Worm (Caenorhabditis elegans): ENCODE measurements around the gene chil-24.
"Not testable (repeated sequence)": the region's sequence is repeated elsewhere in the genome, so short reads cannot be mapped to it uniquely, and the experiment has no call there.

The chil-24 gene

DNA sequence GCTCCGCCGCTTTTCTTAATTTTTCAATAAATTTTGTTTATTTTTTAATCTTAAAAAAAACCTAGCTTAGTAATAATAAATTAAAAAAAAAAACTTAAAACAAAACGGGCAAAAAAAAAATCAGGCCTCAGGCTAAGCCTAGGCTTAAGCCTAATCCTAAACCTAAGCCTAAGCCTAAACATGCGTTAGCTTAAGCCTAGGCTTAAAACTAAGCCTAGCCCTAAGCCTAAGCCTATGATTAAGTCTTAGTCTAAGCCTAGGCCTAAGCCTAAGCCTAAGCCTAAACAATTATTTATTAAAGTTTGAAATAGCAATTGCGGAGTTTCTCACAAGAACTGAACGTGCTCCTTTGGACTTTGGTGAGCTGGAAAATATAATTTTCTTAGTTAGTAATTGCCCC lies 6.3 kb downstream of the chil-24 start:
- TF ChIP-seq snpc-4 (tag; optimal IDR thresholded peaks at IDR 0.05) (no peak), mep-1 (tag; optimal IDR thresholded peaks at IDR 0.05) (no peak), nhr-12 (tag; optimal IDR thresholded peaks at IDR 0.05) (no peak), unc-62 (GFP tag; optimal IDR thresholded peaks at IDR 0.05) (no peak), nhr-28 (tag; optimal IDR thresholded peaks at IDR 0.05) (no peak), cnd-1 (tag; optimal IDR thresholded peaks at IDR 0.05) (no peak), drap-1 (GFP tag; optimal IDR thresholded peaks at IDR 0.05) (no peak), tbx-8 (GFP tag; optimal IDR thresholded peaks at IDR 0.05) (no peak), lin-13 (tag; optimal IDR thresholded peaks at IDR 0.05) (no peak), nhr-2 (tag; optimal IDR thresholded peaks at IDR 0.05) (no peak), ham-2 (GFP tag; optimal IDR thresholded peaks at IDR 0.05) (no peak), lin-32 (GFP tag; optimal IDR thresholded peaks at IDR 0.05) (no peak), ceh-39 (tag; optimal IDR thresholded peaks at IDR 0.05) (no peak)

DNA sequence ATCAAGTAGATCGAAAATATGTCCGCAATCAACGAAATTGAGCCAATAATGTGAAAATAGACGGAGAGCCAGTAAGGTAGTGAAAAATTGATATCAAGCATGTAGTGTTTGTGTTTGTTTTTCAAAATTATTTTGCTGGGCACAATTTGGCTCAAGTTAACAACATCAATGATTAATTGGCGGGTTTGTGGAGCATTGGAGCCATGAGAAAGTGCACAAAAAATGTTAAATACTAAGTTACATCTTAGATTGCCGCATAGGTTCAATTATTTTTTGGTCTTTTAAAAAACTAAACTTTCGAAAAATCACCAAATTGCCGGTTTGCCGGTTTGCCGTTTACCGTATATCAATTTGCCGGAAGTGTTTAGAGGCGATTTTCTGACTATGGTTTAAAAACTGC lies 8.8 kb downstream of the chil-24 start, which contains the start of gene sri-54:
TSS of gene sri-54 (minus strand) at position 101 of the 400 bp plus-strand sequence.
- TF ChIP-seq ceh-43 (GFP tag; optimal IDR thresholded peaks at IDR 0.05) (no peak), ham-2 (GFP tag; optimal IDR thresholded peaks at IDR 0.05) (no peak), blmp-1 (tag; optimal IDR thresholded peaks at IDR 0.05) (no peak), lsy-2 (tag; optimal IDR thresholded peaks at IDR 0.05) (no peak), mls-2 (tag; optimal IDR thresholded peaks at IDR 0.05) (no peak), ceh-83 (GFP tag; optimal IDR thresholded peaks at IDR 0.05) (no peak), lin-13 (tag; optimal IDR thresholded peaks at IDR 0.05) (no peak)

DNA sequence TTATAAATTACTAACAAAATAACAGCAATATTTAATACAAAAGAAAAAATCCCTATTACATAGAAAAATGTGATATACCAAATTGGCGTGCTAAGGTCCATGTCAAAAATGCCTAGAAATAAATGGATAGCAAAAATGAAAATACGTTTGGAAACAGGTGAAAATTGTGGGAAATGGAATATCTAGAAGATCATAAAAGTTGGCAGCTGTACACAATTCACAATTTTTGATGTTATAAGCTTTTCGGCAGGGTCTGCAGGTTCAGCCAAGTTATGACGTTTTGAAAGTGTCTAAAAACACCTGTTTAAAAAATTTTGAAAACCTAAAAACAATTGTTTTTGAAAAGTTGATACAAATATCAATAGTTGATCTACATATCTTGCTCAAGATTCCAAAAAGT lies 13.9 kb downstream of the chil-24 start, which contains the start of gene sri-42:
TSS of gene sri-42 (minus strand) at position 101 of the 400 bp plus-strand sequence.
- not testable (repeated sequence) for TF ChIP-seq tbx-8 (GFP tag; optimal IDR thresholded peaks at IDR 0.05); mab-5 (tag; optimal IDR thresholded peaks at IDR 0.05); zip-8 (tag; optimal IDR thresholded peaks at IDR 0.05)

DNA sequence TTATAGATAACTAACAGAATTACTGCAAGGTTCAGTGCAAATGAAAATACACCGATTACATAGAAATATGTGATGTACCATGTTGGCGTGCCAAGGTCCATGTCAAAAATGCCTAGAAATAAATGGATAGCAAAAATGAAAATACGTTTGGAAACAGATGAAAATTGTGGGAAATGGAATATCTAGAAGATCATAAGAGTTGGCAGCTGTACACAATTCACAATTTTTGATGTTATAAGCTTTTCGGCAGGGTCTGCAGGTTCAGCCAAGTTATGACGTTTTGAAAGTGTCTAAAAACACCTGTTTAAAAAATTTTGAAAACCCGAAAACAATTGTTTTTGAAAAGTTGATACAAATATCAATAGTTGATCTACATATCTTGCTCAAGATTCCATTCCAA lies 15.6 kb downstream of the chil-24 start, which contains the start of gene sri-43:
TSS of gene sri-43 (minus strand) at position 101 of the 400 bp plus-strand sequence.
- TF ChIP-seq drap-1 (GFP tag; optimal IDR thresholded peaks at IDR 0.05); nhr-2 (tag; optimal IDR thresholded peaks at IDR 0.05); nhr-237 (tag; optimal IDR thresholded peaks at IDR 0.05): not testable (repeated sequence)

- TF ChIP-seq sem-2 (GFP tag; optimal IDR thresholded peaks at IDR 0.05) (no peak), cnd-1 (tag; optimal IDR thresholded peaks at IDR 0.05) (no peak), lsy-2 (tag; optimal IDR thresholded peaks at IDR 0.05) (no peak), ham-2 (GFP tag; optimal IDR thresholded peaks at IDR 0.05) (no peak), pha-4 (tag; optimal IDR thresholded peaks at IDR 0.05) (no peak), blmp-1 (tag; optimal IDR thresholded peaks at IDR 0.05) (no peak), elt-1 (tag; optimal IDR thresholded peaks at IDR 0.05; ENCODE audit: borderline replicate concordance, insufficient read depth) (no peak), sptf-1 (tag; optimal IDR thresholded peaks at IDR 0.05) (no peak), hlh-1 (tag; optimal IDR thresholded peaks at IDR 0.05) (no peak), unc-120 (tag; optimal IDR thresholded peaks at IDR 0.05; ENCODE audit: poor library complexity, severe bottlenecking) (no peak), unc-39 (tag; optimal IDR thresholded peaks at IDR 0.05) (no peak), nhr-2 (tag; optimal IDR thresholded peaks at IDR 0.05) (no peak), lin-32 (GFP tag; optimal IDR thresholded peaks at IDR 0.05) (no peak), lin-13 (tag; optimal IDR thresholded peaks at IDR 0.05) (no peak), ceh-83 (GFP tag; optimal IDR thresholded peaks at IDR 0.05) (no peak), ces-1 (GFP tag; optimal IDR thresholded peaks at IDR 0.05) (no peak)
Observed at ce11 chrII:3145842-3146241, 16.9 kb downstream of the chil-24 start, which contains the start of gene T10D4.15. TSS of gene T10D4.15 (plus strand) at chrII:3146142.

DNA sequence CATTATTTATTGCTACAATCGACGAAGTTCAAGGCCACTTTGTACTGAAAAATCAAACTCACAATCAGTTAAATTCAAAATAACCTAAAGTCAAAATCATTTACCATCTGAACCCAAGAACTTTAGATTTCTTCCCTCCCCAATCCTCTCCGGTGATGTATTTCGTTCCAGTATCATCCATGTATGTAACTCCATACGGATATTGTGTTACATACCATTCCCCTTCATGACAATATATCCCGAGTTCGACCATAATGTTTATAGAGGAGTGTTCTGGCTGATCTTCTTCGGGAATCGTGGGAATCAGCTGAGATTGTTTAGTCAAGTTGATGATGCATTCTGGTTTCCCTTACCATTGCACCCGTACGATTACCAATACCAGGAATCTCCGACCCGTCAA lies 19.4 kb downstream of the chil-24 start:
- TF ChIP-seq ceh-39 (tag; optimal IDR thresholded peaks at IDR 0.05) = no peak
- no peak for TF ChIP-seq mls-2 (tag; optimal IDR thresholded peaks at IDR 0.05)
- no peak for TF ChIP-seq blmp-1 (tag; optimal IDR thresholded peaks at IDR 0.05)
- TF ChIP-seq M03D4.4 (tag; optimal IDR thresholded peaks at IDR 0.05) = no peak
- no peak for TF ChIP-seq pha-4 (tag; optimal IDR thresholded peaks at IDR 0.05)
- no peak for TF ChIP-seq nhr-2 (tag; optimal IDR thresholded peaks at IDR 0.05)
- no peak for TF ChIP-seq unc-120 (tag; optimal IDR thresholded peaks at IDR 0.05; ENCODE audit: poor library complexity, severe bottlenecking)
- TF ChIP-seq ceh-43 (GFP tag; optimal IDR thresholded peaks at IDR 0.05) = no peak
- TF ChIP-seq lin-13 (tag; optimal IDR thresholded peaks at IDR 0.05) = no peak
- TF ChIP-seq sptf-1 (tag; optimal IDR thresholded peaks at IDR 0.05) = no peak
- TF ChIP-seq hlh-1 (tag; optimal IDR thresholded peaks at IDR 0.05) = no peak
- TF ChIP-seq elt-1 (tag; optimal IDR thresholded peaks at IDR 0.05; ENCODE audit: borderline replicate concordance, insufficient read depth) = no peak
